Worm (Caenorhabditis elegans): Measurements from ENCODE around the gene ZK1127.13.

The ZK1127.13 gene

DNA sequence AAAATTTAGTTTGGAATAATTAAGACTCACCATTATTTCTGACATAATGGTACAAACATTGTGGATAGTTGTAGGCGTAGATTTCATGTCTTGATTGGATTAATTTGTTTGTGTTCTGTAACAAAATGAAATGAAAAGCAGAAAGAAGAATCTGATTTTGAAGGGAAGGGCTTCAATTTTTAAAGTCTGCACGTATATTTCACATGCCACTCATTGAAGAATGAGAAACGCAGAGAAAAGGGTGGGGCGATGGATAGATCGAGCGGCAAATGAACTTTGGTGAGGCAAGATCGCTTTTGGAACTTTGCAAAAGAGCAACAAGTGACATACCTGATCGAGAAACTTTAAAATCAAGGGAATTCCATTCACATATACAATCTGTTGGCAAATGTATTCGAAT is 49.2 kb downstream of the ZK1127.13 start:
- TF ChIP-seq hlh-30 (tag; optimal IDR thresholded peaks at IDR 0.05; ENCODE audit: insufficient read depth) = no peak
- no peak for TF ChIP-seq ceh-34 (tag; optimal IDR thresholded peaks at IDR 0.05)
- no peak for TF ChIP-seq sdc-2 (tag; optimal IDR thresholded peaks at IDR 0.05)

ce11 chrII:7103111-7103510 is 50.0 kb downstream of the ZK1127.13 start:
- TF ChIP-seq hlh-8 (tag; optimal IDR thresholded peaks at IDR 0.05) (no peak), ceh-24 (tag; optimal IDR thresholded peaks at IDR 0.05) (no peak), pha-2 (tag; optimal IDR thresholded peaks at IDR 0.05) (no peak), pha-4 (tag; optimal IDR thresholded peaks at IDR 0.05) (no peak), nhr-232 (tag; optimal IDR thresholded peaks at IDR 0.05) (no peak), syd-9 (tag; optimal IDR thresholded peaks at IDR 0.05) (no peak), eyg-1 (tag; optimal IDR thresholded peaks at IDR 0.05) (no peak), ceh-31 (tag; optimal IDR thresholded peaks at IDR 0.05) (no peak), mec-3 (tag; optimal IDR thresholded peaks at IDR 0.05; ENCODE audit: borderline replicate concordance) (no peak), tbx-7 (tag; optimal IDR thresholded peaks at IDR 0.05) (no peak), F13H6.1 (tag; optimal IDR thresholded peaks at IDR 0.05) (no peak), lim-6 (tag; optimal IDR thresholded peaks at IDR 0.05) (no peak)
